Worm (Caenorhabditis elegans) whole organism, mixed stage, embryonic: ENCODE data around the gene Y17G7B.18.

Source experiments
- bed-3 ChIP-seq: fragments of 200-800 bp; sonication (Bioruptor generic); optimal IDR thresholded peaks from 3 replicates; lab custom pipeline; 2018; ENCODE audit warnings: mild to moderate bottlenecking, missing genetic modification characterization, moderate library complexity, missing compliant biosample characterization
- ceh-39 ChIP-seq: fragments of 150-350 bp; optimal IDR thresholded peaks from 2 replicates; lab custom pipeline; 2014; ENCODE audit warnings: missing biosample characterization, missing genetic modification characterization
- elt-1 ChIP-seq: sonication (generic microtip); optimal IDR thresholded peaks from 2 replicates; lab custom pipeline; 2017; ENCODE audit warnings: missing genetic modification characterization, mild to moderate bottlenecking, missing compliant biosample characterization, antibody characterized with exemption, moderate library complexity, borderline replicate concordance; ENCODE audit not compliant: insufficient read depth
- elt-3 ChIP-seq: fragments of 150-350 bp; optimal IDR thresholded peaks from 2 replicates; lab custom pipeline; 2014; ENCODE audit warnings: missing biosample characterization, missing genetic modification characterization
- hlh-1 ChIP-seq: fragments of 150-350 bp; optimal IDR thresholded peaks from 2 replicates; lab custom pipeline; 2014; ENCODE audit warnings: missing biosample characterization, missing genetic modification reagents, missing genetic modification characterization
- mab-5 ChIP-seq: fragments of 150-350 bp; optimal IDR thresholded peaks from 2 replicates; lab custom pipeline; 2014; ENCODE audit warnings: missing biosample characterization, missing genetic modification characterization
- mep-1 ChIP-seq: fragments of 150-350 bp; optimal IDR thresholded peaks from 2 replicates; lab custom pipeline; 2017; ENCODE audit warnings: missing biosample characterization, missing genetic modification reagents, missing genetic modification characterization, inconsistent platforms
- nhr-28 ChIP-seq: fragments of 150-350 bp; optimal IDR thresholded peaks from 2 replicates; lab custom pipeline; 2014; ENCODE audit warnings: missing biosample characterization, missing genetic modification characterization
- sem-2 ChIP-seq: fragments of 200-800 bp; sonication (Bioruptor generic); optimal IDR thresholded peaks from 2 replicates; lab custom pipeline; 2018; ENCODE audit warnings: mild to moderate bottlenecking, missing genetic modification characterization, missing compliant biosample characterization
- unc-62 ChIP-seq: fragments of 150-350 bp; optimal IDR thresholded peaks from 2 replicates; lab custom pipeline; 2014; ENCODE audit warnings: missing biosample characterization, missing genetic modification reagents, missing genetic modification characterization
- ztf-11 ChIP-seq: fragments of 150-350 bp; optimal IDR thresholded peaks from 2 replicates; lab custom pipeline; 2014; ENCODE audit warnings: missing biosample characterization, missing genetic modification characterization

Gene Y17G7B.18

DNA sequence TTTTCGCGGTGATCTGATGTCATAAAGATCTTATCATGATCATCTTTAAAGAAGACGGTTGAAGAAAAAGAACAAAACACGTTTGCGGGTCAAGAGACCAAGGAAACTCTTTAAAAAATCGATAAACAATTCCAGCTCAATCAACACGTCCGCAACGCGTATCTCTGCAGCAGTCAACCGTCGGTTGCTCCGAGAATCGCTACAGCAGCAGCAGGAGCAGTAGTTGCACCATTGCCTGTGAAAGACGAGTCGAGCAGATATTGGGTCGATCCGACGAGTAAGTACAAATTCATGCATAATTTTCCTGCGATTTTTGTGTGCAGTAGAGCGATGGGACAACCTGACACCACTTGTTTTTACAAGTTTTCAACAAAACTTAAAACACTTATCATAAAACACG lies 53.1 kb downstream of the Y17G7B.18 start:
- TF ChIP-seq hlh-1 (tag; lab: Kevin White, UChicago) = no peak
- no peak for TF ChIP-seq bed-3 (GFP tag; lab: Kevin White, UChicago)
- no peak for TF ChIP-seq mab-5 (tag; lab: Kevin White, UChicago)
- no peak for TF ChIP-seq mep-1 (tag; lab: Kevin White, UChicago)

- no peak for TF ChIP-seq ztf-11 (tag; lab: Kevin White, UChicago)
- no peak for TF ChIP-seq ceh-39 (tag; lab: Kevin White, UChicago)
- TF ChIP-seq elt-1 (tag; lab: Kevin White, UChicago) = no peak
- no peak for TF ChIP-seq sem-2 (GFP tag; lab: Kevin White, UChicago)
- TF ChIP-seq elt-3 (tag; lab: Kevin White, UChicago) = no peak
- TF ChIP-seq nhr-28 (tag; lab: Kevin White, UChicago) = no peak
Observed at ce11 chrII:12054150-12054549, 53.5 kb downstream of the Y17G7B.18 start.

DNA sequence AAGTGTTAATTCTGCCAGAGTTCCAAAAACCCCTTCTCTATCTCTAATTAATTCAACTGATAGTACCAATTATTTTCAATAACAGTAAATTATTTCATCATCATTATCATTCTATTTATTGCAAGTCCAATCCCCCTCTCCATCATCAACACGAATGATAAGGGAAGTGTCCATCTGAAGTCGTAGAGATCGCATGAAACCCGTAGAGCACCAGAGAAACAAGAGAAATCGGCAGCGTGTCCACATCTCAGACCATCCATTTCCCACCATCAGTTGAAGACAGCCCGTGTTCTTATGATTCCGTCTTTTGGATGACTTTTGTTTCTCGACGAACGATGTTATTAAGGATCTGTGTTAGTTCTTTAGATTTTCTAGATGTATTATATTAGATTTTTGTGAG lies 54.2 kb downstream of the Y17G7B.18 start:
- TF ChIP-seq elt-3 (tag; lab: Kevin White, UChicago) = peak; percentile 74
- no peak for TF ChIP-seq unc-62
